Worm (Caenorhabditis elegans) whole organism, L3 larva: ENCODE data around the gene B0250.5.

ENCODE experiments used
- R02D3.7 ChIP-seq: fragments of 150-350 bp; optimal IDR thresholded peaks from 2 replicates; lab custom pipeline; 2014; ENCODE audit warnings: missing biosample characterization, missing genetic modification characterization
- ama-1 ChIP-seq: fragments of 150-350 bp; optimal IDR thresholded peaks from 2 replicates; lab custom pipeline; 2018
- ceh-82 ChIP-seq: fragments of 150-350 bp; optimal IDR thresholded peaks from 2 replicates; lab custom pipeline; 2014; ENCODE audit warnings: missing biosample characterization, missing genetic modification characterization
- fos-1 ChIP-seq: fragments of 150-350 bp; optimal IDR thresholded peaks from 2 replicates; lab custom pipeline; 2014; ENCODE audit warnings: missing biosample characterization, missing genetic modification characterization
- nhr-11 ChIP-seq: fragments of 150-350 bp; optimal IDR thresholded peaks from 2 replicates; lab custom pipeline; 2014; ENCODE audit warnings: missing biosample characterization, missing genetic modification characterization
- nhr-28 ChIP-seq: fragments of 150-350 bp; optimal IDR thresholded peaks from 2 replicates; lab custom pipeline; 2014; ENCODE audit warnings: missing biosample characterization, missing genetic modification characterization
- sea-2 ChIP-seq: fragments of 150-350 bp; sonication (generic microtip); optimal IDR thresholded peaks from 4 replicates; lab custom pipeline; 2014; ENCODE audit warnings: missing biosample characterization, missing genetic modification reagents, missing genetic modification characterization
- snpc-4 ChIP-seq: fragments of 150-350 bp; optimal IDR thresholded peaks from 2 replicates; lab custom pipeline; 2014; ENCODE audit warnings: missing biosample characterization, missing genetic modification characterization
- tbx-2 ChIP-seq: sonication (generic microtip); optimal IDR thresholded peaks from 2 replicates; lab custom pipeline; 2016; ENCODE audit warnings: mild to moderate bottlenecking, missing genetic modification characterization, missing compliant biosample characterization
- ztf-11 ChIP-seq: fragments of 150-350 bp; optimal IDR thresholded peaks from 2 replicates; lab custom pipeline; 2014; ENCODE audit warnings: missing biosample characterization, missing genetic modification characterization

ce11 chrV:20504997-20505396 lies 11.3 kb downstream of the B0250.5 start, which contains the start of gene Y38H6C.4:
- no peak for TF ChIP-seq ceh-82 (tag; lab: Kevin White, UChicago)
- no peak for TF ChIP-seq R02D3.7 (tag; lab: Kevin White, UChicago)
- no peak for TF ChIP-seq snpc-4 (tag; lab: Kevin White, UChicago)
- no peak for TF ChIP-seq ztf-11
- no peak for TF ChIP-seq nhr-11 (tag; lab: Kevin White, UChicago)
- TF ChIP-seq nhr-28 (tag; lab: Kevin White, UChicago): no peak
- TF ChIP-seq fos-1: no peak
- no peak for TF ChIP-seq sea-2
- no peak for TF ChIP-seq ama-1 (lab: Kevin White, UChicago)
- no peak for TF ChIP-seq tbx-2 (tag; lab: Kevin White, UChicago)
